Fruit fly (Drosophila melanogaster): ENCODE data around the gene Vm26Aa.

Gene Vm26Aa

dm6 chr2L:5978333-5979054 is 18.4 kb upstream of the Vm26Aa start (continued):
- TF ChIP-seq CG16779 (tag; optimal IDR thresholded peaks at IDR 0.05) (no peak), CG3032 (tag; optimal IDR thresholded peaks at IDR 0.05) (peak; percentile 13), Met (GFP tag; optimal IDR thresholded peaks at IDR 0.05) (peak; percentile 44), CG31627 (GFP tag; optimal IDR thresholded peaks at IDR 0.05) (no peak), CG11294 (GFP tag; IDR thresholded peaks at IDR 0.05) (no peak), CG11902 (GFP tag; optimal IDR thresholded peaks at IDR 0.05) (no peak), CG6854 (GFP tag; optimal IDR thresholded peaks at IDR 0.05) (peak; percentile 24), dsx (GFP tag; optimal IDR thresholded peaks at IDR 0.05; ENCODE audit: poor library complexity, severe bottlenecking) (no peak), salr (GFP tag; optimal IDR thresholded peaks at IDR 0.05) (no peak), esn (GFP tag; optimal IDR thresholded peaks at IDR 0.05) (peak; percentile 18), Sox102F (GFP tag; optimal IDR thresholded peaks at IDR 0.05) (peak; percentile 19), fd59A (GFP tag; optimal IDR thresholded peaks at IDR 0.05) (no peak), Hr4 (GFP tag; optimal IDR thresholded peaks at IDR 0.05) (no peak), Gug (GFP tag; IDR thresholded peaks at IDR 0.05) (no peak), CG6808 (GFP tag; optimal IDR thresholded peaks at IDR 0.05) (peak; percentile 13), CG4318 (GFP tag; optimal IDR thresholded peaks at IDR 0.05) (no peak), OdsH (GFP tag; optimal IDR thresholded peaks at IDR 0.05) (no peak), fd85E (GFP tag; optimal IDR thresholded peaks at IDR 0.05) (no peak), Sox15 (GFP tag; optimal IDR thresholded peaks at IDR 0.05) (no peak), Eip78C (GFP tag) (peak; percentile 2), Hr39 (GFP tag; optimal IDR thresholded peaks at IDR 0.05) (no peak), svp (GFP tag) (peak; percentile 95), Eip93F (GFP tag; optimal IDR thresholded peaks at IDR 0.05) (peak; percentile 64), net (GFP tag; optimal IDR thresholded peaks at IDR 0.05) (peak; percentile 4), CG32006 (GFP tag; optimal IDR thresholded peaks at IDR 0.05) (no peak), CG11762 (GFP tag; optimal IDR thresholded peaks at IDR 0.05; ENCODE audit: insufficient read depth) (no peak), spab (GFP tag; optimal IDR thresholded peaks at IDR 0.05) (no peak), topi (GFP tag; optimal IDR thresholded peaks at IDR 0.05) (peak; percentile 21), CG6276 (GFP tag; optimal IDR thresholded peaks at IDR 0.05) (no peak), CG3919 (GFP tag; optimal IDR thresholded peaks at IDR 0.05) (peak; percentile 61), dac (GFP tag; optimal IDR thresholded peaks at IDR 0.05) (no peak)

dm6 chr2L:5977729-5978078 is 17.6 kb upstream of the Vm26Aa start:
- TF ChIP-seq achi (GFP tag; optimal IDR thresholded peaks at IDR 0.05) = no peak
- TF ChIP-seq Smox (GFP tag; optimal IDR thresholded peaks at IDR 0.05) = no peak
- no peak for TF ChIP-seq CG10669 (GFP tag; optimal IDR thresholded peaks at IDR 0.05)

- TF ChIP-seq ss (GFP tag; optimal IDR thresholded peaks at IDR 0.05) = peak; percentile 9 to 77
- TF ChIP-seq Met (GFP tag; optimal IDR thresholded peaks at IDR 0.05) = peak; percentile 14
- no peak for TF ChIP-seq net (GFP tag; optimal IDR thresholded peaks at IDR 0.05)
- TF ChIP-seq CG6808 (GFP tag; optimal IDR thresholded peaks at IDR 0.05) = no peak
- TF ChIP-seq Eip78C (GFP tag) = peak; percentile 63
- TF ChIP-seq Sox102F (GFP tag; optimal IDR thresholded peaks at IDR 0.05) = peak; percentile 0
- no peak for TF ChIP-seq CG11762 (GFP tag; optimal IDR thresholded peaks at IDR 0.05; ENCODE audit: insufficient read depth)
- peak; percentile 52 for TF ChIP-seq vri (GFP tag; optimal IDR thresholded peaks at IDR 0.05)
- peak; percentile 41 for TF ChIP-seq CG6854 (GFP tag; optimal IDR thresholded peaks at IDR 0.05)
- peak; percentile 11 for TF ChIP-seq dsx (GFP tag; optimal IDR thresholded peaks at IDR 0.05; ENCODE audit: poor library complexity, severe bottlenecking)
- TF ChIP-seq fkh (GFP tag; optimal IDR thresholded peaks at IDR 0.05) = peak; percentile 90
- TF ChIP-seq Sox14 (GFP tag; optimal IDR thresholded peaks at IDR 0.05) = peak; percentile 66
- TF ChIP-seq spab (GFP tag; optimal IDR thresholded peaks at IDR 0.05) = no peak
- peak; percentile 17 for TF ChIP-seq CG7368 (GFP tag; optimal IDR thresholded peaks at IDR 0.05)
- peak; percentile 62 for TF ChIP-seq svp (GFP tag)
- peak; percentile 15 for TF ChIP-seq CG3919 (GFP tag; optimal IDR thresholded peaks at IDR 0.05)
Observed at dm6 chr2L:5977070-5977728, 17.1 kb upstream of the Vm26Aa start.

All from whole organism, prepupa.